Worm (Caenorhabditis elegans): ENCODE data around the gene pfd-5.

DNA sequence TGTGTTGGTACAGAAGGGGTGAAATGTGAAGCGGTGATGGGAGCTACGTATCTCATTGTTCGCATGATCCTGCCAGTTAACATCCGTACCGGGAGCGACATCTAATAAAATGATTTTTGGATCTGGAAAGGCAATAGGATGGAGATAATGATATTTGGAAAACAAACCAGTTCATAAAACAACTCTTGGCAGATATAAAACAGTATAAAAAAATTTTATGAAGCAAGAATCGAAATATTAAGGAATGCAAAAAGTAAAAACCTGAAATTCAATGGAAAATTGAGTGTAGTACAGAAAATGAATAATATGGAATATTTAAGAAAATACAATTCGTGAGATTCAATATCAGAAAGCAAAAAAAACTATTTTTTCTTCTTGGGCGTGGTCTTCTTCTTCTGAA is 27.9 kb upstream of the pfd-5 start, which contains the start of gene hsp-75:
- no peak for TF ChIP-seq ZK546.5 (tag; optimal IDR thresholded peaks at IDR 0.05)
- TF ChIP-seq ceh-44 (GFP tag; IDR thresholded peaks at IDR 0.05), result no peak
